Worm (Caenorhabditis elegans): ENCODE data around the gene F35F10.7.

The F35F10.7 gene

DNA sequence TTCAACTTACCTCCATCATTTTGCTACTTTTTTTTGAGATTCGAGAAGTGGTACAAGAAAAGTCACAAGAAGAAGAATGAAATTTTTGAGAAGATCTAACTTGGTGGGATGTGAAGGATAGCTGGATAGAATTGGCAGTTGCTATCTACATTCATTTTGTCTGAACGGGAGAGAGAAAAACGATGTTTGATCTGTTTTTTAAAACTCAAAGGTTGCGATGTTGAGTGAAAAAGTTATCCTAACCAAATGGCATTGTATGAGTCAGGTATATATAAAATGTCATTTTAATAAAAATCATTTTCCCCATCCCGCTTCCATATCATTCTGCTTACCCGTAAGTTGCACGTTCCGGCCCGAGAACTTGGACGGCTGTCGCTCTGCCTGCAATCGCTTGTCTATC, 2.0 kb upstream of the F35F10.7 start, which contains the start of gene F35F10.6:
F35F10.6 (minus strand) TSS at position 101 of the 400 bp plus-strand sequence.
- TF ChIP-seq sea-1 (GFP tag; conservative IDR thresholded peaks at IDR 0.05) = no peak
- TF ChIP-seq hnd-1 (tag; optimal IDR thresholded peaks at IDR 0.05) = no peak
- TF ChIP-seq flt-1 (GFP tag; IDR thresholded peaks at IDR 0.05) = no peak
- no peak for TF ChIP-seq tra-4 (tag; optimal IDR thresholded peaks at IDR 0.05)
- no peak for TF ChIP-seq scrt-1 (GFP tag; IDR thresholded peaks at IDR 0.05)
- TF ChIP-seq tbx-37 (GFP tag; conservative IDR thresholded peaks at IDR 0.05) = no peak
- no peak for TF ChIP-seq B0310.2 (tag; optimal IDR thresholded peaks at IDR 0.05)

DNA sequence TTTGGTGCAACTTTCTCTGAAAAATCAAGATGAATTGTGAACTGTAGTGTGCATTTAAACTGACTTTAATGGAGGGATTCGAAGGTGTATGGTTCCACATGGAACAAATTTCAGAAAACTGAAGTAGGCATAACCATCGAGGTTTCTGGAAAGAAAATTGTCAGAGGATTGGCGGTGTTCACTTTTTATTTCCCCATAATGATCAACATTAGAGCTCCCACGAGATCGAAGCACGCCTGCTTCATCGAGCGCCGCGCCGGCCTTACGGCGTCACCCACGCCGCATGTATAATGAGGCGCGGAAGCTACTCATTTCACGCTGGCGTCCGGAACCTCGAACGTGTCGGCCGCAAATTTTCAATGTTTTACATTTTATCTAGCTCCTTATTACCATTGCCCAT, 904 bp upstream of the F35F10.7 start:
- no peak for TF ChIP-seq B0310.2 (tag; optimal IDR thresholded peaks at IDR 0.05)
- no peak for TF ChIP-seq pes-1 (GFP tag; IDR thresholded peaks at IDR 0.05)
- TF ChIP-seq sea-1 (GFP tag; conservative IDR thresholded peaks at IDR 0.05) = no peak
- TF ChIP-seq hmbx-1 (tag; optimal IDR thresholded peaks at IDR 0.05) = no peak
- no peak for TF ChIP-seq ceh-36 (tag; optimal IDR thresholded peaks at IDR 0.05)
- no peak for TF ChIP-seq tra-4 (tag; optimal IDR thresholded peaks at IDR 0.05)
- TF ChIP-seq aly-1 (tag; optimal IDR thresholded peaks at IDR 0.05) = no peak
- TF ChIP-seq tbx-11 (GFP tag; IDR thresholded peaks at IDR 0.05) = no peak
- TF ChIP-seq tbx-37 (GFP tag; conservative IDR thresholded peaks at IDR 0.05) = no peak
- TF ChIP-seq hnd-1 (tag; optimal IDR thresholded peaks at IDR 0.05) = no peak

DNA sequence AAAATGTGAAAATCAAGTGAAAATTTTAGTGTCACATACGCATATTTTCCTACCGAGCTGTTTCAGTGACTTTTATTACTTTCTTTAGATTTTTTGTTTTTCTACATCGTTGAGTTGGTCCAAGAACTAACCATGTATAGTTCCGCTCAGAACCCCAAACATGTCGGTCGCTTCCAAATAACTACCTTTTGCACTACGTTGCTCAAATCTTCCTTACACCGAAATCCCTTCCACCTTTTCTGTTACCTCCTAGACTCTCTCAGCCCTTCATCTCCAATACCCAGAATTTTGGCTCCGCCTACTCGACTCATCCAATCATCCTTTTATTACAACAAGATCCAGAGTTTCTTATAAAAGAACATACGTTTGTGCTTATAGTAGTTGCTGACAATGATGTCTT, 2.6 kb downstream of the F35F10.7 start, which contains the start of gene F35F10.5:
F35F10.5 (plus strand) TSS at position 301 of the 400 bp plus-strand sequence.
- TF ChIP-seq sea-1 (GFP tag; conservative IDR thresholded peaks at IDR 0.05) = no peak

DNA sequence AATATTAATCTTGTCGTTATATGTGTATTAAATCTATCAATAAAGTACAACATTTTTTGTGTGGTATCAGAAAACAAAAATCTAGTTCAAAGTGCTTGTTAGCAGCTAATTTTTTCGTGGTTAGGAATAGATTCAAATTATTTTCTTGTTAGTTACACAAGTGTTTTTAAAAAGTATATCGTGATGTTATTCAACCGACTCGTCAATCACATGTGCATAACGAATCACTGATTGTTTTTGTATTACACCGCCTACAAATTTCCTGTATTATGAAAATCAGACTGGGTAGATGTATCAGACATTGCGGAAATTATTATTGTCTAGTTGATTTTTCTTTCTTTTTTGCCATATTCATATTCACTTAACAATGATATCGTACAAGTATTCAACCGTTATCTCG, 4.3 kb downstream of the F35F10.7 start, which contains the start of gene str-64:
str-64 (plus strand) TSS at position 301 of the 400 bp plus-strand sequence.
- no peak for TF ChIP-seq ama-1 (optimal IDR thresholded peaks at IDR 0.05)

DNA sequence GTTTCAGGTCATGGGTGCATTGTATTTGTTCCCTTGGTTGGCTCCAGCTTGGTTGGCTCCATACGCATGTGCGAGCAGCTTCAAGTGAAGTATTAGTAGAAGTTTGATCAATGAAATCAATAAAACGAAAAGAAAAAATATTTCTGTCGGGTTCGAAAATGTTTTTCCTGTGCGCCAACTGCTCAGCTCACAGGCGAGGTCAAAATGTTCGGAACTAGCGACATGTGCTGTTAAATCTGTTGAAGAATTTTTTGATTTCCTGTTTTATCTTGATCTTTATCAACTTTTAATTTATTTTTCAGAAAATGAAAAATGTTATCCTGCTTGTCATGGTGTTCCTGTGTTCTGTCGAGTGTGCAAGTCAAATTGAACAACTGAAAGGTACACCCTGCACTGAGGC, 5.7 kb downstream of the F35F10.7 start, which contains the start of gene T28A11.25:
T28A11.25 (plus strand) TSS at position 301 of the 400 bp plus-strand sequence.
- no peak for TF ChIP-seq B0310.2 (tag; optimal IDR thresholded peaks at IDR 0.05)
- no peak for TF ChIP-seq tbx-37 (GFP tag; conservative IDR thresholded peaks at IDR 0.05)
- TF ChIP-seq F13C5.2 (tag; optimal IDR thresholded peaks at IDR 0.05) = no peak
- no peak for TF ChIP-seq ama-1 (optimal IDR thresholded peaks at IDR 0.05)
- TF ChIP-seq hnd-1 (tag; optimal IDR thresholded peaks at IDR 0.05) = no peak
- TF ChIP-seq scrt-1 (GFP tag; IDR thresholded peaks at IDR 0.05) = no peak
- no peak for TF ChIP-seq ets-7 (tag; optimal IDR thresholded peaks at IDR 0.05)
- TF ChIP-seq aly-1 (tag; optimal IDR thresholded peaks at IDR 0.05) = no peak
- TF ChIP-seq ceh-13 (GFP tag; optimal IDR thresholded peaks at IDR 0.05) = no peak
- TF ChIP-seq ceh-36 (tag; optimal IDR thresholded peaks at IDR 0.05) = no peak
- no peak for TF ChIP-seq tra-4 (tag; optimal IDR thresholded peaks at IDR 0.05)
- no peak for TF ChIP-seq sea-1 (GFP tag; conservative IDR thresholded peaks at IDR 0.05)
- TF ChIP-seq tbx-11 (GFP tag; IDR thresholded peaks at IDR 0.05) = no peak
- no peak for TF ChIP-seq pes-1 (GFP tag; IDR thresholded peaks at IDR 0.05)
- TF ChIP-seq hmg-4 (GFP tag; optimal IDR thresholded peaks at IDR 0.05) = no peak

DNA sequence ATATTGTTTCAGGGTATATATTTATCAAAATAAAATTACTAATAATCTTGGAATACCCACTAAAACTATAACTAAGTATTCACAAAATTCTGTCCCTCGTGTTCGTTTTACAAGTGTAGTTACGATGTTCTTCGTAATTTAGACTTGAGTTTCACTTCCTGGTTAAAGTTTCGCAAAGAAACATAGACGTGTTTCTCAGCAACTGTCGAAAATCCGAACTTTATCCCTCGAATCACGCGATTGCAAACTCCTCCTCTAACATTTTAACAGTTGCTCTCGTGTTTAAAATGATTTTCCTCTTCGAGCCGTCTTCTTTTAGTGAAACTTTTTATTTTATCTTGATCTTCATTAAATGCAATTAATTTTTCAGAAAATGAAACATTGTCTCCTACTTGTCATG, 7.2 kb downstream of the F35F10.7 start, which contains the start of gene T28A11.2:
T28A11.2 (plus strand) TSS at position 371 of the 400 bp plus-strand sequence.
- TF ChIP-seq hnd-1 (tag; optimal IDR thresholded peaks at IDR 0.05) = no peak
- TF ChIP-seq tbx-11 (GFP tag; IDR thresholded peaks at IDR 0.05) = no peak
- no peak for TF ChIP-seq scrt-1 (GFP tag; IDR thresholded peaks at IDR 0.05)
- no peak for TF ChIP-seq ets-7 (tag; optimal IDR thresholded peaks at IDR 0.05)
- TF ChIP-seq tra-4 (tag; optimal IDR thresholded peaks at IDR 0.05) = no peak
- no peak for TF ChIP-seq tbx-37 (GFP tag; conservative IDR thresholded peaks at IDR 0.05)
- no peak for TF ChIP-seq hmg-4 (GFP tag; optimal IDR thresholded peaks at IDR 0.05)
- no peak for TF ChIP-seq flt-1 (GFP tag; IDR thresholded peaks at IDR 0.05)
- no peak for TF ChIP-seq aly-1 (tag; optimal IDR thresholded peaks at IDR 0.05)
- no peak for TF ChIP-seq ceh-36 (tag; optimal IDR thresholded peaks at IDR 0.05)
- no peak for TF ChIP-seq F13C5.2 (tag; optimal IDR thresholded peaks at IDR 0.05)
- no peak for TF ChIP-seq B0310.2 (tag; optimal IDR thresholded peaks at IDR 0.05)
- no peak for TF ChIP-seq ama-1 (optimal IDR thresholded peaks at IDR 0.05)
- no peak for TF ChIP-seq sea-1 (GFP tag; conservative IDR thresholded peaks at IDR 0.05)
- TF ChIP-seq hmbx-1 (tag; optimal IDR thresholded peaks at IDR 0.05) = no peak
- no peak for TF ChIP-seq pes-1 (GFP tag; IDR thresholded peaks at IDR 0.05)

DNA sequence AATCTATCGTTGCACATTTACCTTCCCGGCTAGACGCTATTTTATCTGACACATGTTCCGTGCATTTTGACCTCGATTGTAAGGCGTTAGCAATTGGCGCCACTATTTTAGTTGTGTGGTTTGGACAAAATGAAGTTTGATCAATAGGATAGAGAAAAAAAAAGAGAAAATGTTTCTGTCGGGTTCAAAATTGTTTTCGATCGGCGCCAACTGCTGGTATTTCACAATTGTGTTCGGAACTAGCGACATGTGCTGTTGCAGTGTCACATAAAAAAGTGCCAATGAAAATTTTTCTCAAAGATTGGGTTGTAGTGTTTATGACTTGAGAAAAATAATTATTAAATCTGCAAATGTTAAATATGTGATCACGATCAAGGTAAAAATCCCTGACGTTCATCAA, 8.1 kb downstream of the F35F10.7 start:
- no peak for TF ChIP-seq hnd-1 (tag; optimal IDR thresholded peaks at IDR 0.05)
- TF ChIP-seq ceh-13 (GFP tag; optimal IDR thresholded peaks at IDR 0.05) = no peak
- TF ChIP-seq hmg-4 (GFP tag; optimal IDR thresholded peaks at IDR 0.05) = no peak
- TF ChIP-seq F13C5.2 (tag; optimal IDR thresholded peaks at IDR 0.05) = no peak
- no peak for TF ChIP-seq aly-1 (tag; optimal IDR thresholded peaks at IDR 0.05)
- TF ChIP-seq tra-4 (tag; optimal IDR thresholded peaks at IDR 0.05) = no peak
- no peak for TF ChIP-seq tbx-37 (GFP tag; conservative IDR thresholded peaks at IDR 0.05)
- no peak for TF ChIP-seq ama-1 (optimal IDR thresholded peaks at IDR 0.05)
- TF ChIP-seq flt-1 (GFP tag; IDR thresholded peaks at IDR 0.05) = no peak
- no peak for TF ChIP-seq pes-1 (GFP tag; IDR thresholded peaks at IDR 0.05)
- no peak for TF ChIP-seq ceh-36 (tag; optimal IDR thresholded peaks at IDR 0.05)
- no peak for TF ChIP-seq hmbx-1 (tag; optimal IDR thresholded peaks at IDR 0.05)
- no peak for TF ChIP-seq tbx-11 (GFP tag; IDR thresholded peaks at IDR 0.05)
- TF ChIP-seq sea-1 (GFP tag; conservative IDR thresholded peaks at IDR 0.05) = no peak
- no peak for TF ChIP-seq B0310.2 (tag; optimal IDR thresholded peaks at IDR 0.05)
- no peak for TF ChIP-seq scrt-1 (GFP tag; IDR thresholded peaks at IDR 0.05)
- no peak for TF ChIP-seq ets-7 (tag; optimal IDR thresholded peaks at IDR 0.05)

DNA sequence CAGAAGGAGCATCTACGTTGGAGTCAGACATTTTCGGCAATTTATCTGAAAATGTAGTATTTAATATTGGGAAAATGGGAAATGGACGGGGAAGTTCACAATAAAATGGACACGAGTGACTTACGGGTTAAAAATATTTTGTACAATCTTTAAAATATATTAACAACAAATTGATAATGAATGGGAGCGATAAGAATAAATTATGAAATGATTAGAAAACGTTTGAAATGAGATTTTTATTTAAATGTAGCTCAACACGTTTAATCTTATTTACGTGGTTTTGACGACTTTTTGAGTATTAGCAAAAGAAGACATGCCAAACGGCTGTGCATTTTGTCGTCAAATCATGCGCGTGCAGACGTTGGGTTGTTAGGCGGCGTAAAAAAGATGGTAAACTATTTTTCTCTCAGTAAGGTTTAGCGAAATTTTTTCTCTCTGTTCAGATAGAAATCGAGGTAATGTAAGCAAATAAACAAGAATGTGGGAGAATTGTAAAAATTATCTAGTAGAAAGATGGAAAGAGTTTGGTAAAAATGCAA, 9.1 kb downstream of the F35F10.7 start, which contains the start of gene fbxa-64:
fbxa-64 (minus strand) TSS at position 51 of the 539 bp plus-strand sequence.
- no peak for TF ChIP-seq tbx-37 (GFP tag; conservative IDR thresholded peaks at IDR 0.05)
- no peak for TF ChIP-seq hmbx-1 (tag; optimal IDR thresholded peaks at IDR 0.05)
- no peak for TF ChIP-seq tra-4 (tag; optimal IDR thresholded peaks at IDR 0.05)
- TF ChIP-seq pes-1 (GFP tag; IDR thresholded peaks at IDR 0.05) = no peak
- no peak for TF ChIP-seq sea-1 (GFP tag; conservative IDR thresholded peaks at IDR 0.05)
- no peak for TF ChIP-seq B0310.2 (tag; optimal IDR thresholded peaks at IDR 0.05)
- TF ChIP-seq F13C5.2 (tag; optimal IDR thresholded peaks at IDR 0.05) = no peak
- TF ChIP-seq scrt-1 (GFP tag; IDR thresholded peaks at IDR 0.05) = no peak
- TF ChIP-seq flt-1 (GFP tag; IDR thresholded peaks at IDR 0.05) = no peak
- no peak for TF ChIP-seq tbx-11 (GFP tag; IDR thresholded peaks at IDR 0.05)
- no peak for TF ChIP-seq aly-1 (tag; optimal IDR thresholded peaks at IDR 0.05)

Data from whole organism, early embryonic.